Worm (Caenorhabditis elegans) whole organism, young adult: ENCODE measurements around the gene F17C8.3.
"Not testable (repeated sequence)": the region's sequence is repeated elsewhere in the genome, so short reads cannot be mapped to it uniquely, and the experiment has no call there.

Experiments used
- C06A6.2 ChIP-seq: fragments of 200-800 bp; sonication (Bioruptor generic); conservative IDR thresholded peaks from 2 replicates; pipeline ENCODE4 v1.3.6; 2022; ENCODE audit warnings: missing genetic modification characterization, missing compliant biosample characterization
- C17E4.6 ChIP-seq: fragments of 200-800 bp; sonication (Bioruptor generic); IDR thresholded peaks from 2 replicates; pipeline ENCODE4 v1.3.6; 2022; ENCODE audit warnings: missing genetic modification reagents, missing genetic modification characterization, missing compliant biosample characterization
- F23B12.7 ChIP-seq: sonication (generic microtip); optimal IDR thresholded peaks from 2 replicates; lab custom pipeline; 2017; ENCODE audit warnings: missing genetic modification characterization, mild to moderate bottlenecking, missing compliant biosample characterization, antibody characterized with exemption, moderate library complexity; ENCODE audit not compliant: insufficient read depth
- F33H1.4 ChIP-seq: fragments of 200-800 bp; sonication (Bioruptor generic); IDR thresholded peaks from 2 replicates; pipeline ENCODE4 v1.3.6; 2022; ENCODE audit warnings: missing genetic modification reagents, missing genetic modification characterization, missing compliant biosample characterization
- F49E8.2 ChIP-seq: sonication (generic microtip); optimal IDR thresholded peaks from 3 replicates; lab custom pipeline; 2017; ENCODE audit warnings: missing genetic modification characterization, mild to moderate bottlenecking, missing compliant biosample characterization, antibody characterized with exemption, moderate library complexity; ENCODE audit not compliant: insufficient read depth
- F55B11.4 ChIP-seq: sonication (generic microtip); optimal IDR thresholded peaks from 2 replicates; lab custom pipeline; 2016; ENCODE audit warnings: missing compliant biosample characterization, missing genetic modification characterization, borderline replicate concordance; ENCODE audit not compliant: insufficient read depth
- F57A8.1 ChIP-seq: fragments of 200-800 bp; sonication (Bioruptor generic); optimal IDR thresholded peaks from 2 replicates; lab custom pipeline; 2018; ENCODE audit warnings: mild to moderate bottlenecking, missing genetic modification characterization, moderate library complexity, missing compliant biosample characterization
- T07F8.4 ChIP-seq: sonication (generic microtip); optimal IDR thresholded peaks from 2 replicates; lab custom pipeline; 2016; ENCODE audit warnings: mild to moderate bottlenecking, missing genetic modification characterization, moderate library complexity, missing compliant biosample characterization
- Y79H2A.3 ChIP-seq: fragments of 200-800 bp; sonication (Bioruptor generic); conservative IDR thresholded peaks from 2 replicates; pipeline ENCODE4 v1.3.6; 2022; ENCODE audit warnings: missing genetic modification reagents, missing genetic modification characterization, missing compliant biosample characterization
- aptf-2 ChIP-seq: fragments of 200-800 bp; sonication (Bioruptor generic); conservative IDR thresholded peaks from 2 replicates; pipeline ENCODE4 v1.3.6; 2022; ENCODE audit warnings: missing genetic modification reagents, missing genetic modification characterization, missing compliant biosample characterization
- atf-7 ChIP-seq: sonication (generic microtip); optimal IDR thresholded peaks from 2 replicates; lab custom pipeline; 2017; ENCODE audit warnings: mild to moderate bottlenecking, missing genetic modification characterization, missing compliant biosample characterization
- attf-6 ChIP-seq: fragments of 200-800 bp; sonication (Bioruptor generic); IDR thresholded peaks from 2 replicates; pipeline ENCODE4 v1.3.6; 2022; ENCODE audit warnings: missing genetic modification reagents, missing genetic modification characterization, missing compliant biosample characterization
- cebp-1 ChIP-seq, 2 experiments: fragments of 200-800 bp in 1 of 2; sonication (Bioruptor generic) in 1 of 2; sonication (generic microtip) in 1 of 2; IDR thresholded peaks in 1 of 2; optimal IDR thresholded peaks in 1 of 2; 2 replicates each; pipeline versions ENCODE4 v1.3.6 to Lab custom; 2017 to 2022; ENCODE audit warnings: missing compliant biosample characterization in 2 of 2, missing genetic modification characterization in 2 of 2, mild to moderate bottlenecking in 1 of 2, missing genetic modification reagents in 1 of 2, moderate library complexity in 1 of 2
- ceh-40 ChIP-seq: fragments of 200-800 bp; sonication (Bioruptor generic); IDR thresholded peaks from 2 replicates; pipeline ENCODE4 v1.3.6; 2022; ENCODE audit warnings: missing genetic modification characterization, missing compliant biosample characterization
- dpff-1 ChIP-seq: sonication (generic microtip); optimal IDR thresholded peaks from 2 replicates; lab custom pipeline; 2017; ENCODE audit warnings: mild to moderate bottlenecking, missing genetic modification characterization, missing compliant biosample characterization
- egl-18 ChIP-seq: fragments of 200-800 bp; sonication (Bioruptor generic); IDR thresholded peaks from 2 replicates; pipeline ENCODE4 v1.3.6; 2022; ENCODE audit warnings: missing genetic modification reagents, missing genetic modification characterization, missing compliant biosample characterization
- ets-4 ChIP-seq: fragments of 200-800 bp; sonication (Bioruptor generic); optimal IDR thresholded peaks from 2 replicates; lab custom pipeline; 2018; ENCODE audit warnings: mild to moderate bottlenecking, missing genetic modification characterization, missing compliant biosample characterization
- hmg-1.2 ChIP-seq: fragments of 200-800 bp; sonication (Bioruptor generic); IDR thresholded peaks from 2 replicates; pipeline ENCODE4 v1.3.6; 2022; ENCODE audit warnings: missing genetic modification reagents, missing genetic modification characterization, missing compliant biosample characterization
- hsf-1 ChIP-seq: fragments of 200-800 bp; sonication (Bioruptor generic); IDR thresholded peaks from 2 replicates; pipeline ENCODE4 v1.3.6; 2022; ENCODE audit warnings: missing genetic modification reagents, missing genetic modification characterization, missing compliant biosample characterization
- let-526 ChIP-seq: fragments of 200-800 bp; sonication (Bioruptor generic); IDR thresholded peaks from 2 replicates; pipeline ENCODE4 v1.3.6; 2022; ENCODE audit warnings: missing genetic modification reagents, missing genetic modification characterization, missing compliant biosample characterization
- lsy-27 ChIP-seq: sonication (generic microtip); optimal IDR thresholded peaks from 2 replicates; lab custom pipeline; 2017; ENCODE audit warnings: missing genetic modification characterization, mild to moderate bottlenecking, missing compliant biosample characterization, antibody characterized with exemption, missing genotype, borderline replicate concordance; ENCODE audit not compliant: insufficient read depth
- madf-10 ChIP-seq: sonication (generic microtip); optimal IDR thresholded peaks from 2 replicates; lab custom pipeline; 2016; ENCODE audit warnings: mild to moderate bottlenecking, missing genetic modification characterization, missing compliant biosample characterization
- madf-8 ChIP-seq: fragments of 200-800 bp; sonication (Bioruptor generic); conservative IDR thresholded peaks from 2 replicates; pipeline ENCODE4 v1.3.6; 2022; ENCODE audit warnings: missing genetic modification reagents, missing genetic modification characterization, missing compliant biosample characterization
- mes-4 ChIP-seq: sonication (generic microtip); optimal IDR thresholded peaks from 2 replicates; lab custom pipeline; 2016; ENCODE audit warnings: missing genotype, missing genetic modification characterization, missing compliant biosample characterization
- nhr-179 ChIP-seq: sonication (generic microtip); optimal IDR thresholded peaks from 2 replicates; lab custom pipeline; 2016; ENCODE audit warnings: mild to moderate bottlenecking, missing genetic modification characterization, missing compliant biosample characterization
- nhr-80 ChIP-seq: sonication (generic microtip); optimal IDR thresholded peaks from 2 replicates; lab custom pipeline; 2016; ENCODE audit warnings: missing genetic modification characterization, missing compliant biosample characterization
- pha-4 ChIP-seq: fragments of 150-350 bp; sonication (generic microtip); optimal IDR thresholded peaks from 2 replicates; lab custom pipeline; 2014; ENCODE audit warnings: missing biosample characterization, missing genetic modification reagents, missing genetic modification characterization
- rec-8 ChIP-seq, 2 experiments: sonication (generic microtip); optimal IDR thresholded peaks; 2 replicates each; lab custom pipeline; 2016; ENCODE audit warnings: mild to moderate bottlenecking in 2 of 2, missing genetic modification characterization in 2 of 2, missing genetic modification reagents in 2 of 2, missing genotype in 2 of 2, missing biosample characterization in 1 of 2, missing compliant biosample characterization in 1 of 2, moderate library complexity in 1 of 2
- repo-1 ChIP-seq: sonication (generic microtip); optimal IDR thresholded peaks from 2 replicates; lab custom pipeline; 2017; ENCODE audit warnings: mild to moderate bottlenecking, missing genetic modification characterization, missing compliant biosample characterization
- rpc-1 ChIP-seq, 2 experiments: fragments of 150-350 bp in 1 of 2; sonication (generic microtip) in 1 of 2; optimal IDR thresholded peaks; 2 replicates each; lab custom pipeline; 2014 to 2018; ENCODE audit warnings: missing biosample characterization in 1 of 2, missing genetic modification characterization in 1 of 2, missing genetic modification reagents in 1 of 2, missing genotype in 1 of 2
- snpc-3.4 ChIP-seq: sonication (generic microtip); optimal IDR thresholded peaks from 2 replicates; lab custom pipeline; 2017; ENCODE audit warnings: missing genetic modification characterization, mild to moderate bottlenecking, missing compliant biosample characterization, antibody characterized with exemption, moderate library complexity, missing genotype, missing genetic modification reagents
- zim-3 ChIP-seq: sonication (generic microtip); optimal IDR thresholded peaks from 2 replicates; lab custom pipeline; 2017; ENCODE audit warnings: mild to moderate bottlenecking, missing genetic modification characterization, moderate library complexity, missing compliant biosample characterization
- ztf-3 ChIP-seq: fragments of 200-800 bp; sonication (Bioruptor generic); optimal IDR thresholded peaks from 2 replicates; lab custom pipeline; 2018; ENCODE audit warnings: mild to moderate bottlenecking, missing genetic modification characterization, missing compliant biosample characterization
- ztf-6 ChIP-seq: fragments of 200-800 bp; sonication (Bioruptor generic); IDR thresholded peaks from 2 replicates; pipeline ENCODE4 v1.3.6; 2022; ENCODE audit warnings: missing genetic modification reagents, missing genetic modification characterization, missing compliant biosample characterization

F17C8.3 gene

DNA sequence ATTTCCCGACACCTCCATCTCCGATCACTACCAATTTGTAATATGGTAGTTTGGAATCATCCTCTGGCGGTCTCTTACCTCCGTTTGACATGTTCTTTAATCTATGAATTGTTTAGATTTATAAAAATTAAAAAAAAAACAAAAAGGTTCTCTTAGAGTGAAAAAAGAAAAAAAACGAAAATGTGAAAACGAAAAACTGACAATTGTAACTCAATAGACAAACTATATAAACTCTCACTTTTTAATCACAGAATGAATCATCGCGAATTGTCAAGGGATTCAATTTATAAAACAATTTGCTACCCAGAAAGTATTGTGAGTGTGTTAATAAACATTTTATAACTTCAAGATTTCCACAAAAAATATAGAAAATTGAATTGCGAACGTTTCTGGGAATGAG lies 8.2 kb downstream of the F17C8.3 start, which contains the start of gene ras-2:
Gene ras-2, minus strand, starts transcription at position 101 of the 400 bp plus-strand sequence.
- TF ChIP-seq atf-7 (no peak), egl-18 (no peak), nhr-80 (tag; lab: Kevin White, UChicago) (no peak), dpff-1 (tag; lab: Kevin White, UChicago) (no peak), pha-4 (tag; lab: Kevin White, UChicago) (no peak)

ce11 chrIII:4740820-4741219 lies 9.1 kb downstream of the F17C8.3 start:
- TF ChIP-seq madf-8 (GFP tag; lab: Robert Waterston, UW), result no peak
- no peak for TF ChIP-seq ztf-6
- no peak for TF ChIP-seq snpc-3.4 (tag; lab: Kevin White, UChicago)
- TF ChIP-seq cebp-1 (GFP tag; IDR thresholded peaks at IDR 0.05; lab: Robert Waterston, UW), result no peak
- TF ChIP-seq cebp-1 (tag; optimal IDR thresholded peaks at IDR 0.05; lab: Kevin White, UChicago), result peak; percentile 48
- no peak for TF ChIP-seq aptf-2 (GFP tag; lab: Robert Waterston, UW)
- TF ChIP-seq F55B11.4 (tag; lab: Kevin White, UChicago), result no peak
- peak; percentile 32 for TF ChIP-seq nhr-80 (tag; lab: Kevin White, UChicago)
- TF ChIP-seq F49E8.2, result no peak
- no peak for TF ChIP-seq pha-4 (tag; lab: Kevin White, UChicago)
- TF ChIP-seq ztf-3 (GFP tag; lab: Kevin White, UChicago), result no peak
- TF ChIP-seq C17E4.6 (GFP tag; lab: Robert Waterston, UW), result no peak
- TF ChIP-seq ceh-40 (GFP tag; lab: Robert Waterston, UW), result no peak
- no peak for TF ChIP-seq let-526

DNA sequence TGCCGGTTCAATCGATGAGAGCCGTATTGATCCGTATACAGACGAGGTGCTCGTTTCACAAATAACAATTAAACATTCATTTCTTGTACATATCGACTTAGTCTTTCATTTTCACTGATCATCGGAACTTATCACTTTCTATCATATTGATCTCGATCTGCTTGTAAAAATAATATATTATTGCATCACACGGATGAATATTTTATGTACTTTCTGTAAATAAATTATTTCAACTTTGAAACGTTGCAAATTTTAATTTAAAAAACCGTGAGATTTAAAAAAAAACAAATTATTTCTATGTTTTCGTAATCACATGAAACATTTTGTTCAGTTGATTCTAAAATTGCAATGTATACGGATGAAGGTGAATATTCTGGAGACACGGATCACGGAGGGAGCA lies 10.9 kb downstream of the F17C8.3 start, which contains the start of gene twk-6:
Gene twk-6, plus strand, starts transcription at position 301 of the 400 bp plus-strand sequence.
- TF ChIP-seq madf-10; mes-4; C06A6.2 (GFP tag; lab: Robert Waterston, UW): not testable (repeated sequence)

- TF ChIP-seq lsy-27, result no peak
- no peak for TF ChIP-seq rpc-1 (optimal IDR thresholded peaks at IDR 0.05; lab: Kevin White, UChicago)
- no peak for TF ChIP-seq rpc-1 (tag; optimal IDR thresholded peaks at IDR 0.05; lab: Kevin White, UChicago)
- TF ChIP-seq rec-8 (tag; optimal IDR thresholded peaks at IDR 0.05; lab: Kevin White, UChicago), result no peak
- TF ChIP-seq let-526, result no peak
- TF ChIP-seq attf-6 (GFP tag; lab: Robert Waterston, UW), result no peak
- no peak for TF ChIP-seq zim-3 (tag; lab: Kevin White, UChicago)
- TF ChIP-seq T07F8.4 (tag; lab: Kevin White, UChicago), result no peak
- no peak for TF ChIP-seq hsf-1 (GFP tag; lab: Robert Waterston, UW)
- TF ChIP-seq ets-4 (GFP tag; lab: Kevin White, UChicago), result no peak
- no peak for TF ChIP-seq egl-18
- TF ChIP-seq hmg-1.2 (GFP tag; lab: Robert Waterston, UW), result no peak
- TF ChIP-seq F57A8.1 (GFP tag; lab: Kevin White, UChicago), result no peak
- TF ChIP-seq cebp-1 (GFP tag; IDR thresholded peaks at IDR 0.05; lab: Robert Waterston, UW), result no peak
- no peak for TF ChIP-seq cebp-1 (tag; optimal IDR thresholded peaks at IDR 0.05; lab: Kevin White, UChicago)
- TF ChIP-seq F23B12.7 (tag; lab: Kevin White, UChicago), result no peak
- no peak for TF ChIP-seq nhr-179 (tag; lab: Kevin White, UChicago)
- no peak for TF ChIP-seq Y79H2A.3 (GFP tag; lab: Robert Waterston, UW)
- no peak for TF ChIP-seq ztf-6
- no peak for TF ChIP-seq F33H1.4 (GFP tag; lab: Robert Waterston, UW)
- TF ChIP-seq repo-1 (tag; lab: Kevin White, UChicago), result no peak
Observed at ce11 chrIII:4745934-4746333, 14.2 kb downstream of the F17C8.3 start, which contains the start of gene F17C8.6. F17C8.6 (minus strand) TSS chrIII:4746034.
